Worm (Caenorhabditis elegans): ENCODE results near the gene Y51A2A.16.

DNA sequence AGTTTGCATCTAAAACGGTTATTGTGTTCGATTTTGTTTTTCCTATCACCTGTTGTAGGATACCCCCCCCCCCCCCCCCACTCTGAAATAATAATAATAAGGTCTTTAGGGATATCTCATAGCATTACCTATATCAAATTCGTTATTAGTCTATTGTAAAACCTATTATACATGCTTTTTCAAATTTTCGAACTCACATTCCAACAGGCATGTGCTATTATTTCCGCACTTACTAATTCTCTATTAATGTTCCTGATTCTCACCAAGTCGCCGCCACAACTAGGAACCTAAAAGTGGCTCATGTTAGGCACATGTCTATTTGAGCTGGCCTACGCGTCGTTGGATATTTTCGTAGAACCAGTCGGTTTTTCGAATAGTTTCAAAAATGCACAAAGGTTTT, 10.3 kb downstream of the Y51A2A.16 start, which contains the start of gene Y37H2C.4:
- TF ChIP-seq hlh-11 (tag; optimal IDR thresholded peaks at IDR 0.05) (no peak), cey-2 (tag; optimal IDR thresholded peaks at IDR 0.05; ENCODE audit: borderline replicate concordance, insufficient read depth) (no peak), unc-39 (tag; optimal IDR thresholded peaks at IDR 0.05) (no peak), daf-8 (GFP tag; IDR thresholded peaks at IDR 0.05) (no peak), saeg-2 (GFP tag; IDR thresholded peaks at IDR 0.05) (no peak), nhr-25 (tag; optimal IDR thresholded peaks at IDR 0.05; ENCODE audit: borderline replicate concordance, insufficient read depth) (no peak), aha-1 (tag) (no peak), snpc-4 (tag; optimal IDR thresholded peaks at IDR 0.05) (no peak), nhr-6 (tag; optimal IDR thresholded peaks at IDR 0.05) (no peak), lin-39 (tag; optimal IDR thresholded peaks at IDR 0.05) (no peak), ZK546.5 (tag; optimal IDR thresholded peaks at IDR 0.05) (no peak)
